Worm (Caenorhabditis elegans): ENCODE results near the gene col-131.

Gene col-131

DNA sequence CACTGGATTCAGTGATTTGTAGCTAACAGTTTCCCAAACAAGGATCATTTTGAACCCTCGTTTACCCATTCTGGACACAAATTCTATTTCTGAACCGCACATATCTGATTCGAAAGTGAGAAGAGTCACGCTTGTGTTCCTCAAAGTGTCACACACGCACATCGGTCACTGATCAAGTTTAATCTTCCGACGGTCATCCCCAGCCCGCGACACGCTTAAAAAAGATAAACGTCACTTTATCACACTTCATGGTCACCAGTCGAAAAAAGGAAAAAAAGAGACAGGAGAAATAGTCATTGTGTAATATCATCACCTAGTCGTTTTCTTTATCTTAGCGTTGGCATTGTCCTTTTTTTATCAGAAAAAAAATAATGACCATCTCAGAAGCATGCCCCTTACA, 10.6 kb upstream of the col-131 start (continued):
- TF ChIP-seq nhr-27 (tag; optimal IDR thresholded peaks at IDR 0.05) (no peak), die-1 (tag; optimal IDR thresholded peaks at IDR 0.05) (peak; percentile 63)

DNA sequence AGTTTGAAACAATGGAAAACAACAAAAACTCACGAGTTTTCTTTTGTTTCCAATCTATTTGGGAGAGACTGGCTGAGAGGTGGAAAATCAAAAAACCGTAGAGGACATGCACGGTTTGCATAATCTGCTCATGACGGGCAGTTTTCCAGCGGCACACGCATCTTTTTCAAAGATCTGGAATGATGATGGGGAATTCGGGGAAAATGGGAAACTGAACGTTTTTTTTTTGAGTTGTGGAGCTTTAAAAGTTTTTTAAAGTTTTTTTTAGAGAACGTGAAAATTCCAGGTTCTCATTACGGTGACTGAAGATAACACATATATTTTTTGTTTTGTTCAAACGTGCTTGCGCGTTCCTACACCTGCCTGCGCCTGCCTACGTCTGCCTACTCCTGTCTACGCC, 9.5 kb upstream of the col-131 start, which contains the start of gene C39E9.7:
Gene C39E9.7, minus strand, starts transcription at position 101 of the 400 bp plus-strand sequence.
- TF ChIP-seq ZK185.1 (tag; optimal IDR thresholded peaks at IDR 0.05; ENCODE audit: poor library complexity, severe bottlenecking) (no peak), F37B4.10 (GFP tag; IDR thresholded peaks at IDR 0.05) (no peak), F10E7.11 (tag; optimal IDR thresholded peaks at IDR 0.05) (no peak), T26A5.8 (tag; optimal IDR thresholded peaks at IDR 0.05) (no peak), chd-7 (tag; optimal IDR thresholded peaks at IDR 0.05) (no peak), aptf-2 (GFP tag; conservative IDR thresholded peaks at IDR 0.05) (no peak), B0336.3 (GFP tag; IDR thresholded peaks at IDR 0.05) (no peak), Y67H2A.10 (GFP tag; conservative IDR thresholded peaks at IDR 0.05) (no peak), B0261.1 (tag; optimal IDR thresholded peaks at IDR 0.05) (no peak), attf-5 (GFP tag; optimal IDR thresholded peaks at IDR 0.05) (no peak), let-526 (GFP tag; IDR thresholded peaks at IDR 0.05) (no peak), unc-130 (GFP tag; optimal IDR thresholded peaks at IDR 0.05) (no peak), F57C9.4 (tag; optimal IDR thresholded peaks at IDR 0.05) (no peak), egl-44 (GFP tag; IDR thresholded peaks at IDR 0.05) (no peak)

DNA sequence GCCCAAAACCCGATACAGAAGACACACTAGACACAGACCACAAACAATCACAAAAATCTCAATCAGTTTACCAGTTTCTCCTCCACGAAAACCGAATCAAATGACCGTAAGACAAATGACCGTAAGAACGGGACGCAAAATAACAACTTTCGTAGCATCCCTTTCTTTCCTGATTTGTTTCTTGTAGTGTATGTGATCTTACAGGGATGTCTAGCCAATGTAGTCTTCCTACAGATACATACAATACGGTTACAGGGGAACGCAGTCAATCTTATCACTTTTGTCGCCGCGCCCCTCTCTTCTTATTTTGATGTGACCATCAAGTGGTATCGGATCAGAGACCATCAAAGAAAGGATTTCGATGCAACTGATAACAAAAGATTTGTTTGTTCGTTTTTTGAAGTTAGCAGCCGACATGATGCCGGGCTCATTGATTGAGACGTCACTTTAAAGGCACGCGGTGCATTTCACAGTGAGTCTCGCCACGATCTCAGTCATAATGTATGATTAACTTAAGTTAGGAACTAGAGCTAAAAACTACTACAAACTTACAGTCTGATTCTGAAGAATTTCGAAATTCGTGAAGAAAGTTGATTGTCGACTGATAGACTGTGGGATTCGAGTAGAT, 8.6 kb upstream of the col-131 start:
- no peak for TF ChIP-seq hmg-1.2 (GFP tag; IDR thresholded peaks at IDR 0.05)
- TF ChIP-seq lin-40 (tag; optimal IDR thresholded peaks at IDR 0.05), result no peak
- peak; percentile 17 for TF ChIP-seq somi-1 (GFP tag; optimal IDR thresholded peaks at IDR 0.05)
- TF ChIP-seq lsl-1 (GFP tag; optimal IDR thresholded peaks at IDR 0.05), result no peak
- no peak for TF ChIP-seq F22D6.2 (tag; optimal IDR thresholded peaks at IDR 0.05)
- no peak for TF ChIP-seq hrde-1 (tag; optimal IDR thresholded peaks at IDR 0.05; ENCODE audit: borderline replicate concordance)
- no peak for TF ChIP-seq snpc-4 (GFP tag; optimal IDR thresholded peaks at IDR 0.05)
- peak in 3 of 4 experiments; percentile 14 to 79 (median 62) for TF ChIP-seq snpc-4 (tag; optimal IDR thresholded peaks at IDR 0.05)
- peak; percentile 47; the same call in 1 of the 2 replicates for TF ChIP-seq lin-26 (GFP tag; IDR thresholded peaks at IDR 0.05)

DNA sequence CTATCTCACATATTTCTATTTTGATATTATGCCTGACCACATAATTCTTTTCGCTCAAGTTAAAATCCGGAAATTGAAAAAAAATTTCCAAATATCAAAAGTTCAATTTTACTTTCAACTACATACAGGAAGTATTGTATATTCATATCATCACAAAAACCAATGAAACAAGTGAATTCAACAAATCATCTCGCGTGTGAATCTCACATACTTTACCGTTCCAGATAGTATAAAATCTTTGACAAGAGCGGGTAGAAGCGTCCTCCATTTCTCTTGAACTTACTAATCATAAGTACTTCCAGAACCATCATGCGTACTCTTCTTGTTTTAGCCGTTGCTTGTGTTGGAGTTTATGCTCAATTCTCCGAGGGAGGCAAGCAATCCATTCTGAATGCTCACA, 4.3 kb upstream of the col-131 start, which contains the start of gene scl-8:
Gene scl-8, plus strand, starts transcription at position 301 of the 400 bp plus-strand sequence.
- TF ChIP-seq lin-35 (GFP tag; optimal IDR thresholded peaks at IDR 0.05), result no peak
- TF ChIP-seq snpc-3.4 (tag; optimal IDR thresholded peaks at IDR 0.05), result no peak
- TF ChIP-seq T26A5.8 (tag; optimal IDR thresholded peaks at IDR 0.05), result no peak
- TF ChIP-seq madf-10 (tag; optimal IDR thresholded peaks at IDR 0.05), result no peak
- TF ChIP-seq ceh-100 (GFP tag; IDR thresholded peaks at IDR 0.05), result no peak
- TF ChIP-seq F37B4.10 (GFP tag; IDR thresholded peaks at IDR 0.05), result no peak
- TF ChIP-seq unc-62 (GFP tag; optimal IDR thresholded peaks at IDR 0.05), result no peak
- no peak for TF ChIP-seq F57C9.4 (tag; optimal IDR thresholded peaks at IDR 0.05)
- no peak for TF ChIP-seq attf-6 (GFP tag; IDR thresholded peaks at IDR 0.05)
- TF ChIP-seq nhr-120 (GFP tag; IDR thresholded peaks at IDR 0.05), result no peak
- no peak for TF ChIP-seq ztf-25 (GFP tag; IDR thresholded peaks at IDR 0.05)
- TF ChIP-seq nfya-2 (GFP tag; IDR thresholded peaks at IDR 0.05), result no peak
- no peak for TF ChIP-seq hlh-26 (GFP tag; conservative IDR thresholded peaks at IDR 0.05)
